Worm (Caenorhabditis elegans) whole organism, early embryonic: Measurements from ENCODE around the gene irld-66.

Source experiments
- B0310.2 ChIP-seq: sonication (generic microtip); optimal IDR thresholded peaks from 2 replicates; lab custom pipeline; 2016; ENCODE audit warnings: mild to moderate bottlenecking, missing genetic modification characterization, missing compliant biosample characterization
- F13C5.2 ChIP-seq: sonication (generic microtip); optimal IDR thresholded peaks from 2 replicates; lab custom pipeline; 2017; ENCODE audit warnings: mild to moderate bottlenecking, missing genetic modification characterization, inconsistent platforms, missing compliant biosample characterization
- aly-1 ChIP-seq: sonication (generic microtip); optimal IDR thresholded peaks from 2 replicates; lab custom pipeline; 2016; ENCODE audit warnings: missing genetic modification characterization, missing compliant biosample characterization
- ama-1 ChIP-seq: fragments of 150-350 bp; optimal IDR thresholded peaks from 2 replicates; lab custom pipeline; 2014
- ceh-13 ChIP-seq: fragments of 200-800 bp; sonication (Bioruptor generic); optimal IDR thresholded peaks from 2 replicates; lab custom pipeline; 2018; ENCODE audit warnings: mild to moderate bottlenecking, missing genetic modification characterization, missing compliant biosample characterization
- ceh-36 ChIP-seq: sonication (generic microtip); optimal IDR thresholded peaks from 2 replicates; lab custom pipeline; 2016; ENCODE audit warnings: missing genetic modification characterization, inconsistent platforms, missing compliant biosample characterization
- ets-7 ChIP-seq: sonication (generic microtip); optimal IDR thresholded peaks from 2 replicates; lab custom pipeline; 2016; ENCODE audit warnings: missing genotype, missing genetic modification characterization, missing compliant biosample characterization
- flt-1 ChIP-seq: fragments of 200-800 bp; sonication (Bioruptor generic); IDR thresholded peaks from 2 replicates; pipeline ENCODE4 v1.3.6; 2022; ENCODE audit warnings: missing genetic modification characterization, missing compliant biosample characterization
- hmbx-1 ChIP-seq: sonication (generic microtip); optimal IDR thresholded peaks from 2 replicates; lab custom pipeline; 2016; ENCODE audit warnings: mild to moderate bottlenecking, missing genetic modification characterization, missing compliant biosample characterization
- hmg-4 ChIP-seq: fragments of 200-800 bp; sonication (Bioruptor generic); optimal IDR thresholded peaks from 2 replicates; lab custom pipeline; 2018; ENCODE audit warnings: mild to moderate bottlenecking, missing genetic modification characterization, missing compliant biosample characterization
- pes-1 ChIP-seq: fragments of 200-800 bp; sonication (Bioruptor generic); IDR thresholded peaks from 2 replicates; pipeline ENCODE4 v1.3.6; 2022; ENCODE audit warnings: missing genetic modification reagents, missing genetic modification characterization, missing compliant biosample characterization
- scrt-1 ChIP-seq: fragments of 200-800 bp; sonication (Bioruptor generic); IDR thresholded peaks from 2 replicates; pipeline ENCODE4 v1.3.6; 2022; ENCODE audit warnings: missing genetic modification characterization, missing compliant biosample characterization

DNA sequence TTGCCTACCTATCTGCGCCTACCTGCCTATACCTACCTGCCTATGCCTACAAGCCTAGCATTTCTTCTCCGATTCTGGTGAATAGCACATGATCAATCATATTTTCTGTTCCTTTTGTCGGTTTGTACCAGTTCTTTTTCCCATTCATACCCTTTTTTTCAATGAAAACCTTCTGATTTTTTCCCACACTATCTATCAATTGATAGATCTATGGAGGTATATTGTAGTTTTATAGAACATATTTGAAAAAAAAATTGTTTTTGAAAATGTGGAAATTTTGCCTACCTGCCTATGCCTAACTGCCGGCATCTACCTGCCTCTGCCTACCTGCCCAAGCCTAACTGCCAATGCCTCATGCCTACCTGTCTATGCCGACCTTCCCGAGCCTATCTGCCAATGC is 23.0 kb upstream of the irld-66 start:
- TF ChIP-seq ets-7 (tag; lab: Kevin White, UChicago) (no peak), hmg-4 (no peak), F13C5.2 (tag; lab: Kevin White, UChicago) (no peak), ama-1 (lab: Kevin White, UChicago) (no peak), aly-1 (no peak), hmbx-1 (tag; lab: Kevin White, UChicago) (no peak), pes-1 (GFP tag; lab: Robert Waterston, UW) (no peak), scrt-1 (GFP tag; lab: Robert Waterston, UW) (no peak), ceh-13 (GFP tag; lab: Kevin White, UChicago) (no peak), B0310.2 (tag; lab: Kevin White, UChicago) (no peak), flt-1 (GFP tag; lab: Robert Waterston, UW) (no peak), ceh-36 (no peak)
